Worm (Caenorhabditis elegans): ENCODE results near the gene srh-48.

DNA sequence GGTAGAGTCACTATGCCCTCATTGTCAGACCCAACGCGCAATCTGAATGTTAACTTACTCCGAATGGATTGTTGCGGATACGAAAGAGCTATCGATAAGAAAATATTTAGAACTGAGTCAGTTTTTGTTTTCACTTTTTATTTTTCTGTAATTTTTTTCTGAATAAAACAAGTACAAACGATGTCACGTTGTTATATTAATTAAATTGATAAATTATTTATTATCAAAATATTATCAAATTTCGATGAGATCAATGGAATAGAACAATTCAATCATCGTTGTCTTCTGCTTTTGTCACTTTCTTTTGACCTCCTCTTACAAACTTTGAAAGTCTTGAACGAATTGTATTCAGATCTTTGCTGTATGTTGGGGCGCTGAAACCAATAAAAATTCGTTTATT, 27.1 kb downstream of the srh-48 start, which contains the start of gene mpz-6:
- no peak for TF ChIP-seq tra-4 (tag; optimal IDR thresholded peaks at IDR 0.05)
- TF ChIP-seq ceh-36 (tag; optimal IDR thresholded peaks at IDR 0.05): no peak
- no peak for TF ChIP-seq F13C5.2 (tag; optimal IDR thresholded peaks at IDR 0.05)
- TF ChIP-seq tbx-37 (GFP tag; conservative IDR thresholded peaks at IDR 0.05): no peak
- TF ChIP-seq hnd-1 (tag; optimal IDR thresholded peaks at IDR 0.05): no peak
- no peak for TF ChIP-seq flt-1 (GFP tag; IDR thresholded peaks at IDR 0.05)
- TF ChIP-seq ets-7 (tag; optimal IDR thresholded peaks at IDR 0.05): no peak
- no peak for TF ChIP-seq ama-1 (optimal IDR thresholded peaks at IDR 0.05)
- no peak for TF ChIP-seq pes-1 (GFP tag; IDR thresholded peaks at IDR 0.05)
- TF ChIP-seq tbx-11 (GFP tag; IDR thresholded peaks at IDR 0.05): no peak
- TF ChIP-seq aly-1 (tag; optimal IDR thresholded peaks at IDR 0.05): no peak
- no peak for TF ChIP-seq hmbx-1 (tag; optimal IDR thresholded peaks at IDR 0.05)
- TF ChIP-seq sea-1 (GFP tag; conservative IDR thresholded peaks at IDR 0.05): no peak
- TF ChIP-seq B0310.2 (tag; optimal IDR thresholded peaks at IDR 0.05): no peak

Measured in whole organism, early embryonic.